Worm (Caenorhabditis elegans): ENCODE data around the gene sssh-1.

The sssh-1 gene

ce11 chrX:14894380-14894779 is 18.6 kb downstream of the sssh-1 start:
- TF ChIP-seq tlp-1 (tag; optimal IDR thresholded peaks at IDR 0.05) (no peak), blmp-1 (tag; optimal IDR thresholded peaks at IDR 0.05) (peak; percentile 50), fkh-8 (tag; optimal IDR thresholded peaks at IDR 0.05) (no peak), jun-1 (tag; optimal IDR thresholded peaks at IDR 0.05) (no peak), nhr-76 (tag; optimal IDR thresholded peaks at IDR 0.05) (no peak), unc-130 (tag; optimal IDR thresholded peaks at IDR 0.05) (peak; percentile 66), lin-14 (GFP tag; optimal IDR thresholded peaks at IDR 0.05) (peak; percentile 46), nhr-20 (tag; optimal IDR thresholded peaks at IDR 0.05) (peak; percentile 76), snu-23 (GFP tag; optimal IDR thresholded peaks at IDR 0.05) (peak; percentile 57), lsy-2 (tag; optimal IDR thresholded peaks at IDR 0.05) (peak in 1 of 2 experiments; percentile 12), nhr-19 (GFP tag; conservative IDR thresholded peaks at IDR 0.05) (peak; percentile 46), skn-1 (tag; optimal IDR thresholded peaks at IDR 0.05) (no peak), unc-62 (GFP tag; optimal IDR thresholded peaks at IDR 0.05) (no peak), nhr-71 (tag; optimal IDR thresholded peaks at IDR 0.05) (peak; percentile 74), alr-1 (tag; optimal IDR thresholded peaks at IDR 0.05; ENCODE audit: borderline replicate concordance) (no peak), nhr-90 (tag; optimal IDR thresholded peaks at IDR 0.05; ENCODE audit: poor library complexity) (peak; percentile 68), mdl-1 (tag; optimal IDR thresholded peaks at IDR 0.05) (peak in 1 of 2 experiments; percentile 37), ceh-88 (GFP tag; IDR thresholded peaks at IDR 0.05) (no peak), elt-3 (tag; optimal IDR thresholded peaks at IDR 0.05) (peak in 2 of 6 experiments; percentile 73 to 78), pqm-1 (tag; optimal IDR thresholded peaks at IDR 0.05) (no peak), fos-1 (tag; optimal IDR thresholded peaks at IDR 0.05) (no peak), nhr-85 (tag) (peak; percentile 90), aha-1 (tag; optimal IDR thresholded peaks at IDR 0.05) (no peak), egl-13 (tag; optimal IDR thresholded peaks at IDR 0.05) (no peak), lin-35 (GFP tag; optimal IDR thresholded peaks at IDR 0.05) (peak in 1 of 2 experiments; percentile 22), tbx-2 (tag; optimal IDR thresholded peaks at IDR 0.05) (peak; percentile 56), swsn-7 (tag; optimal IDR thresholded peaks at IDR 0.05) (no peak), grh-1 (GFP tag; IDR thresholded peaks at IDR 0.05) (no peak), hlh-17 (GFP tag; optimal IDR thresholded peaks at IDR 0.05; ENCODE audit: borderline replicate concordance) (no peak), xbp-1 (tag; optimal IDR thresholded peaks at IDR 0.05) (no peak), lir-3 (tag; optimal IDR thresholded peaks at IDR 0.05; ENCODE audit: poor library complexity) (peak; percentile 29), unc-30 (tag; optimal IDR thresholded peaks at IDR 0.05) (no peak), dpl-1 (GFP tag; optimal IDR thresholded peaks at IDR 0.05) (no peak)

ce11 chrX:14894845-14895244 is 19.1 kb downstream of the sssh-1 start, which contains the start of gene nac-1:
TSS of gene nac-1 (plus strand) at chrX:14895145.
- no peak for TF ChIP-seq fos-1 (tag; optimal IDR thresholded peaks at IDR 0.05)
- no peak for TF ChIP-seq sup-37 (GFP tag; optimal IDR thresholded peaks at IDR 0.05)
- no peak for TF ChIP-seq egl-27 (tag; optimal IDR thresholded peaks at IDR 0.05)
- TF ChIP-seq pax-3 (tag; optimal IDR thresholded peaks at IDR 0.05): no peak
- no peak for TF ChIP-seq pqm-1 (tag; optimal IDR thresholded peaks at IDR 0.05)
- TF ChIP-seq pag-3 (tag; optimal IDR thresholded peaks at IDR 0.05; ENCODE audit: borderline replicate concordance, insufficient read depth): no peak
- TF ChIP-seq hlh-17 (GFP tag; optimal IDR thresholded peaks at IDR 0.05; ENCODE audit: borderline replicate concordance): no peak
- TF ChIP-seq nhr-76 (tag; optimal IDR thresholded peaks at IDR 0.05): no peak
- TF ChIP-seq ztf-4 (tag; optimal IDR thresholded peaks at IDR 0.05): no peak
- TF ChIP-seq nhr-90 (tag; optimal IDR thresholded peaks at IDR 0.05; ENCODE audit: poor library complexity): no peak
- TF ChIP-seq hlh-4 (tag; optimal IDR thresholded peaks at IDR 0.05): no peak
- no peak for TF ChIP-seq F16B12.6 (tag; optimal IDR thresholded peaks at IDR 0.05)
- no peak for TF ChIP-seq xbp-1 (tag; optimal IDR thresholded peaks at IDR 0.05)
- no peak for TF ChIP-seq nhr-71 (tag; optimal IDR thresholded peaks at IDR 0.05)
- no peak for TF ChIP-seq ceh-88 (GFP tag; IDR thresholded peaks at IDR 0.05)
- no peak for TF ChIP-seq mef-2 (tag; optimal IDR thresholded peaks at IDR 0.05)
- TF ChIP-seq nhr-11 (tag; optimal IDR thresholded peaks at IDR 0.05): no peak
- no peak for TF ChIP-seq nhr-12 (tag; optimal IDR thresholded peaks at IDR 0.05)

All from whole organism, L1 larva.